Fruit fly (Drosophila melanogaster) whole organism, wandering third instar larva: ENCODE data around the gene RpL17.
A peak's percentile ranks its signal among the peaks of the same experiment; 100 is the strongest.

Source experiments
- Abd-B ChIP-seq: fragments of >200 bp; optimal IDR thresholded peaks from 2 replicates; lab custom pipeline; 2017; ENCODE audit warnings: missing biosample characterization, missing genetic modification characterization
- CG32264 ChIP-seq: fragments of 200-800 bp; sonication (Bioruptor generic); optimal IDR thresholded peaks from 2 replicates; lab custom pipeline; 2016; ENCODE audit warnings: missing biosample characterization, missing genetic modification characterization
- CG9705 ChIP-seq: fragments of 200-800 bp; sonication (Bioruptor generic); optimal IDR thresholded peaks from 2 replicates; lab custom pipeline; 2018; ENCODE audit warnings: missing biosample characterization, mild to moderate bottlenecking, missing genetic modification characterization
- CrebA ChIP-seq: fragments of 200-800 bp; sonication (Bioruptor generic); optimal IDR thresholded peaks from 2 replicates; lab custom pipeline; 2016; ENCODE audit warnings: missing biosample characterization, mild to moderate bottlenecking, missing genetic modification characterization, borderline replicate concordance
- Dfd ChIP-seq: fragments of >200 bp; optimal IDR thresholded peaks from 2 replicates; lab custom pipeline; 2017; ENCODE audit warnings: missing biosample characterization, missing genetic modification characterization
- Dif ChIP-seq: fragments of 200-275, 200-300 bp; sonication (Bioruptor generic); optimal IDR thresholded peaks from 2 replicates; lab custom pipeline; 2018; ENCODE audit warnings: missing biosample characterization, missing genetic modification characterization; ENCODE audit not compliant: partially characterized antibody
- GATAd ChIP-seq: sonication (Bioruptor generic); optimal IDR thresholded peaks from 2 replicates; lab custom pipeline; 2016; ENCODE audit warnings: missing biosample characterization, missing genetic modification characterization
- HLH106 ChIP-seq: fragments of 200-800 bp; optimal IDR thresholded peaks from 3 replicates; lab custom pipeline; 2019; ENCODE audit warnings: missing biosample characterization, mild to moderate bottlenecking, missing genetic modification characterization, moderate library complexity
- Hnf4 ChIP-seq: fragments of 200-800 bp; sonication (Bioruptor generic); optimal IDR thresholded peaks from 2 replicates; lab custom pipeline; 2016; ENCODE audit warnings: missing biosample characterization, mild to moderate bottlenecking, missing genetic modification characterization
- Hr78 ChIP-seq: fragments of >200 bp; optimal IDR thresholded peaks from 2 replicates; lab custom pipeline; 2017; ENCODE audit warnings: missing biosample characterization, missing genetic modification characterization
- Mio ChIP-seq: sonication (Bioruptor generic); optimal IDR thresholded peaks from 2 replicates; lab custom pipeline; 2016; ENCODE audit warnings: missing biosample characterization, missing genetic modification characterization
- Myc ChIP-seq: fragments of >200 bp; optimal IDR thresholded peaks from 2 replicates; lab custom pipeline; 2017
- N ChIP-seq: fragments of >200 bp; optimal IDR thresholded peaks from 2 replicates; lab custom pipeline; 2018; ENCODE audit warnings: missing biosample characterization, missing external identifiers, missing genetic modification characterization
- OdsH ChIP-seq: fragments of 200-800 bp; sonication (Bioruptor generic); optimal IDR thresholded peaks from 2 replicates; lab custom pipeline; 2016; ENCODE audit warnings: missing biosample characterization, mild to moderate bottlenecking, missing genetic modification characterization
- Rel ChIP-seq, 2 experiments: fragments of 200-800 bp; sonication (Bioruptor generic) in 1 of 2; optimal IDR thresholded peaks; 2 replicates in 1 of 2; 3 replicates in 1 of 2; lab custom pipeline; 2016 to 2019; ENCODE audit warnings: mild to moderate bottlenecking in 2 of 2, missing biosample characterization in 2 of 2, missing genetic modification characterization in 2 of 2, moderate library complexity in 1 of 2
- Sp1 ChIP-seq: fragments of 200-800 bp; sonication (Bioruptor generic); optimal IDR thresholded peaks from 3 replicates; lab custom pipeline; 2019; ENCODE audit warnings: missing biosample characterization, mild to moderate bottlenecking, missing genetic modification characterization, moderate library complexity
- Vsx2 ChIP-seq: fragments of 200-300, 225-300 bp; sonication (Bioruptor generic); optimal IDR thresholded peaks from 2 replicates; lab custom pipeline; 2018; ENCODE audit warnings: missing biosample characterization, missing genetic modification characterization; ENCODE audit not compliant: partially characterized antibody
- br ChIP-seq: fragments of 200-800 bp; sonication (Bioruptor generic); optimal IDR thresholded peaks from 2 replicates; lab custom pipeline; 2016; ENCODE audit warnings: missing biosample characterization, missing genetic modification characterization
- brk ChIP-seq: fragments of 200-800 bp; sonication (Bioruptor generic); optimal IDR thresholded peaks from 2 replicates; lab custom pipeline; 2016; ENCODE audit warnings: missing biosample characterization, mild to moderate bottlenecking, missing genetic modification characterization
- dl ChIP-seq, 2 experiments: fragments of 175-275, 200-275 bp in 1 of 2; fragments of 200-275 bp in 1 of 2; sonication (Bioruptor generic); optimal IDR thresholded peaks; lab custom pipeline; 2018; ENCODE audit warnings: mild to moderate bottlenecking in 2 of 2, missing biosample characterization in 2 of 2, missing genetic modification characterization in 2 of 2, moderate library complexity in 2 of 2; ENCODE audit not compliant: partially characterized antibody in 2 of 2, insufficient read depth in 1 of 2
- dmrt93B ChIP-seq: fragments of 200-800 bp; sonication (Bioruptor generic); optimal IDR thresholded peaks from 2 replicates; lab custom pipeline; 2018; ENCODE audit warnings: missing biosample characterization, mild to moderate bottlenecking, missing genetic modification characterization
- ey ChIP-seq: fragments of 200-800 bp; sonication (Bioruptor generic); optimal IDR thresholded peaks from 2 replicates; lab custom pipeline; 2016; ENCODE audit warnings: missing biosample characterization, missing genetic modification characterization
- foxo ChIP-seq, 2 experiments: fragments of 200-800 bp; sonication (Bioruptor generic); optimal IDR thresholded peaks; 2 replicates in 1 of 2; 3 replicates in 1 of 2; lab custom pipeline; 2016 to 2017; ENCODE audit warnings: missing biosample characterization in 2 of 2, missing genetic modification characterization in 2 of 2
- fru ChIP-seq: fragments of 200-800 bp; sonication (Bioruptor generic); optimal IDR thresholded peaks from 3 replicates; lab custom pipeline; 2016; ENCODE audit warnings: missing biosample characterization, mild to moderate bottlenecking, missing genetic modification characterization
- h ChIP-seq: fragments of 200-800 bp; sonication (Bioruptor generic); optimal IDR thresholded peaks from 3 replicates; lab custom pipeline; 2016; ENCODE audit warnings: missing biosample characterization, mild to moderate bottlenecking, missing genetic modification characterization
- jim ChIP-seq: fragments of 175-275, 200-325 bp; sonication (Bioruptor generic); optimal IDR thresholded peaks from 2 replicates; lab custom pipeline; 2016; ENCODE audit warnings: missing biosample characterization, mild to moderate bottlenecking, missing genetic modification characterization
- lola ChIP-seq: fragments of >200 bp; optimal IDR thresholded peaks from 2 replicates; lab custom pipeline; 2017; ENCODE audit warnings: missing biosample characterization, missing genetic modification characterization
- pan ChIP-seq: fragments of >200 bp; optimal IDR thresholded peaks from 2 replicates; lab custom pipeline; 2017
- rgr ChIP-seq: fragments of 200-800 bp; sonication (Bioruptor generic); optimal IDR thresholded peaks from 3 replicates; lab custom pipeline; 2016; ENCODE audit warnings: missing biosample characterization, mild to moderate bottlenecking, missing genetic modification characterization
- sage ChIP-seq: fragments of 200-800 bp; sonication (Bioruptor generic); optimal IDR thresholded peaks from 2 replicates; lab custom pipeline; 2016; ENCODE audit warnings: missing biosample characterization, mild to moderate bottlenecking, missing genetic modification characterization
- sv ChIP-seq: fragments of 200-800 bp; sonication (Bioruptor generic); optimal IDR thresholded peaks from 3 replicates; lab custom pipeline; 2016; ENCODE audit warnings: missing biosample characterization, missing genetic modification characterization
- tai ChIP-seq: sonication (Bioruptor generic); optimal IDR thresholded peaks from 2 replicates; lab custom pipeline; 2016; ENCODE audit warnings: missing biosample characterization, missing genetic modification characterization
- usp ChIP-seq: fragments of >200 bp; optimal IDR thresholded peaks from 2 replicates; lab custom pipeline; 2017; ENCODE audit warnings: missing biosample characterization, missing genetic modification characterization
- woc ChIP-seq: sonication (Bioruptor generic); optimal IDR thresholded peaks from 2 replicates; lab custom pipeline; 2016; ENCODE audit warnings: missing biosample characterization, mild to moderate bottlenecking, missing genetic modification characterization

The RpL17 gene

DNA sequence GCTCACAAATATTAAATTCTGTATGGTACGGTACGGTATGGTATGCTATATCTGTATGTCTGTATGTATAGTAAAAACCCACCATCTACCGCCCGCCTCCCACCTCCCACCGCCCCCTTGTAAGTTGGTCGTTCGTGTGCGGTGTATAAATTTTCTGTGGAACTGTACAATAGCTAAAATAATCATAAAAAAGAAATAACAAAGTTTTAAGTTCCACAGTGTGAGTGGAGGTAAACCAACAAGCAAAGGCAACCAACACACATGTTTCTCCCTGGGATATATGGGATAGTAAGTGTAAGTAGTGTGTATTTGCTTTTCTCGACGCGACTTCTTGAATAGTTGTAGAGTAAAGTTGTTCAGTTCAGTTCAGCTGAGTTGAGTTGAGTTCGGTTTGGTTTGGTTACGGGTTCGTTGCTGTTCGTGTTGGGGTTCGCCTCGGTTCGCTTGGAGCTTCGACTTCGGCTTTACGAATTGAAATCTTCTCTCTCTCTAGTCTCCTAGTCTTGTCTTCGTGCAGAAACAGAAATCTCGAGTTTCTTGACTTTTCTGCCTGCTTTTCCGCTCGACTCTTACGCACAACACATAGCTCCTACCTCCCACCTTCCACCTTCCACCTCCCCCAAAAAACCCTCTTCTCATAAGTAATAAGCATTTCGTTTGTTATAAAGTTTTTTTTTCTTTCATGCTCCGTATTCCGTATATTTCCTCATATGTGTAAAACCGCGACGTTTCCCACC lies 37.3 kb downstream of the RpL17 start:
- TF ChIP-seq OdsH (GFP tag; lab: Kevin White, UChicago) (no peak), sage (GFP tag; lab: Kevin White, UChicago) (no peak), GATAd (GFP tag; lab: Kevin White, UChicago) (no peak), brk (no peak), dl (GFP tag; optimal IDR thresholded peaks at IDR 0.05; lab: Kevin White, UChicago; ENCODE audit: insufficient read depth in 1 of 2, partially characterized antibody in 2 of 2) (no peak), ey (GFP tag; lab: Kevin White, UChicago) (no peak), CrebA (GFP tag; lab: Kevin White, UChicago) (no peak), foxo (GFP tag; optimal IDR thresholded peaks at IDR 0.05; lab: Kevin White, UChicago) (no peak), HLH106 (no peak), woc (no peak), jim (no peak), tai (GFP tag; lab: Kevin White, UChicago) (no peak), rgr (GFP tag; lab: Kevin White, UChicago) (no peak), sv (no peak), Dif (no peak), Rel (GFP tag; optimal IDR thresholded peaks at IDR 0.05; lab: Kevin White, UChicago) (no peak), Rel (tag; optimal IDR thresholded peaks at IDR 0.05; lab: Kevin White, UChicago) (no peak), Vsx2 (no peak), dmrt93B (no peak), CG32264 (GFP tag; lab: Kevin White, UChicago) (no peak)
- TF ChIP-seq, all 38 proteins: peak for 0

DNA sequence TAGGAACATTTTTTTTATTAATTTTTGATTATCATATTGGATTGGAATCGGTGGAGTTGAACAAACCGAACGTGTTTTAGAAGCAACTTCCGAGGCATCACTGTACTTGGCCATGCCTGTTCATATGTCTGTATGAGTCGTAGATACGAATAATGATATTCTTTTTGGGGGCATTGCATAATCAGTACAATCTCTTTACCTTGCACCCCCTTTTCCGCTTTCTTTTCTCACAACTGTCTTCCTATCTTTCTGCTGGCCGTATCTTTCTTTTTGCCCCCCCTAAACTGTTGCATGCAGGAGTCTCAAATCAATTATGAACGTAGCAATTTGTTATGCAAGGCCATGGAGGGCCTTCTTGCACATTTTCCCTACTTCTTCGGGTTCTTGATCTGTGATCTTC lies 38.1 kb downstream of the RpL17 start:
- TF ChIP-seq ey (GFP tag; lab: Kevin White, UChicago) (no peak), sv (no peak)
- TF ChIP-seq, all 38 proteins: peak for 0

DNA sequence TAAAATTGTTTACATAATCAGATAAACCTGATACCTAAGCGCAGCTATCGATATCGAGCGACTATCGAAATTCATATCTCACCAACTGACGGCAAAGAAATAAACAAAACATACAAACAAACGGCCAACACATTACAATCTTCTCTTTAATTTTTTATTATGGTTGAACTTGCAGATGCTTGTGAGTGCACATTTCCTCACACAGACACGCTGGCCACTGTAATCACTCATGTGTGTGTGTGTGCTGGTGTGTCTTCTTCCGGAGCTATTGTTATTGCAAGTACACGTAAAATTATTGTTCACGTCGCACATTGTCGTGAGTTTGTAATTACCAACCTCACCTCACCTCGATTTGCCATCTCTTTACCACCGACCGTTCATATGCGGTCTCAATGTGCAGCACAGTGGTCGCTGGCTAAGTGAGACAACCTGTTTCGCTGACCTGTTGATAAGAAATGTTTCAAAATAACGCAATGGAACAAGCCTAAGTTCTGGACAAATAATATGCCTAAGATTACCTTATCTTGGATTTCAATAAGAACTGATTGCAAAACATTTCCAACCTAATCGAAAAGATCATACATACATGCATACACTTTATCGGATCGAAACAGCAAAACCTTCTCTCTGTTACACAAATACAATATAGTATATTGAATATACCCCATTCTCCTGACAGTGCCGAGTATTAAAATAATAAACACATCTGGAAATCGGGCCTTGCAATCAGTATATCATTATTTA lies 38.8 kb downstream of the RpL17 start:
- no peak for TF ChIP-seq CG32264 (GFP tag; lab: Kevin White, UChicago)
- TF ChIP-seq GATAd (GFP tag; lab: Kevin White, UChicago): no peak
- TF ChIP-seq fru (GFP tag; lab: Kevin White, UChicago): peak; percentile 33
- TF ChIP-seq OdsH (GFP tag; lab: Kevin White, UChicago): no peak
- peak; percentile 6 for TF ChIP-seq woc
- TF ChIP-seq h (GFP tag; lab: Kevin White, UChicago): no peak
- TF ChIP-seq Myc (lab: Kevin White, UChicago): no peak
- no peak for TF ChIP-seq Sp1
- no peak for TF ChIP-seq Dif
- no peak for TF ChIP-seq pan (lab: Kevin White, UChicago)
- TF ChIP-seq ey (GFP tag; lab: Kevin White, UChicago): no peak
- no peak for TF ChIP-seq rgr (GFP tag; lab: Kevin White, UChicago)
- no peak for TF ChIP-seq Abd-B (GFP tag; lab: Kevin White, UChicago)
- TF ChIP-seq usp (GFP tag; lab: Kevin White, UChicago): no peak
- peak; percentile 9 for TF ChIP-seq HLH106
- TF ChIP-seq sv: no peak
- TF ChIP-seq Hr78 (GFP tag; lab: Kevin White, UChicago): no peak
- TF ChIP-seq lola: no peak
- TF ChIP-seq sage (GFP tag; lab: Kevin White, UChicago): no peak
- no peak for TF ChIP-seq Hnf4 (GFP tag; lab: Kevin White, UChicago)
- TF ChIP-seq foxo (GFP tag; optimal IDR thresholded peaks at IDR 0.05; lab: Kevin White, UChicago): peak in 1 of 2 experiments; percentile 33
- TF ChIP-seq tai (GFP tag; lab: Kevin White, UChicago): no peak
- TF ChIP-seq Mio (GFP tag; lab: Kevin White, UChicago): no peak
- no peak for TF ChIP-seq N (GFP tag; lab: Kevin White, UChicago)

DNA sequence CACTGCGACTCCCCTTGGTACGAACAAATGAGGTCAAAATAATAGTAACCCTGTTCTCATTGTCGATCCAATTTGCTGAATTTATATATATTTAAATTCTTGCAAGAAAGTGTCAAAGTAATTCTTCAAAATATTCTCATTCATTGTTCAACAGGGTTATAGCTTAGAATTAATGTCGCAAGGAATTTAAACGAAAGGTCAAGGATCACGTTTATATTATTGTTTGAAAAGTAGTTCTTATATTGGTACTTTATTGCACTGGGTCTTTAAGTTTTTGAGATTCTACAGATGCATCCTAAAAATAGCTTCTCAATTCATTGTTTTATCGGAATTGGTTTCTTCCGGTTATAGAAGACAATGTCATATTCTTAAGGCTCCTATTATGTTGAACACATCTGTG lies 40.1 kb downstream of the RpL17 start:
- no peak for TF ChIP-seq tai (GFP tag; lab: Kevin White, UChicago)
- no peak for TF ChIP-seq CG9705
- no peak for TF ChIP-seq rgr (GFP tag; lab: Kevin White, UChicago)
- no peak for TF ChIP-seq CG32264 (GFP tag; lab: Kevin White, UChicago)
- no peak for TF ChIP-seq lola
- no peak for TF ChIP-seq HLH106
- no peak for TF ChIP-seq dmrt93B
- TF ChIP-seq jim: no peak
- no peak for TF ChIP-seq pan (lab: Kevin White, UChicago)
- no peak for TF ChIP-seq br (GFP tag; lab: Kevin White, UChicago)
- no peak for TF ChIP-seq Abd-B (GFP tag; lab: Kevin White, UChicago)
- TF ChIP-seq Hr78 (GFP tag; lab: Kevin White, UChicago): no peak
- no peak for TF ChIP-seq N (GFP tag; lab: Kevin White, UChicago)
- TF ChIP-seq Dfd (GFP tag; lab: Kevin White, UChicago): no peak
- no peak for TF ChIP-seq sv
- no peak for TF ChIP-seq OdsH (GFP tag; lab: Kevin White, UChicago)
- no peak for TF ChIP-seq Myc (lab: Kevin White, UChicago)
- no peak for TF ChIP-seq Mio (GFP tag; lab: Kevin White, UChicago)
